Fruit fly (Drosophila melanogaster): ENCODE results near the gene CG4957.

dm6 chr2L:10301918-10302317, 33.2 kb downstream of the CG4957 start, which contains the start of gene CG13138:
- TF ChIP-seq br (GFP tag; optimal IDR thresholded peaks at IDR 0.05) (no peak), N (GFP tag; optimal IDR thresholded peaks at IDR 0.05) (no peak), Myc (optimal IDR thresholded peaks at IDR 0.05) (no peak), jim (GFP tag; optimal IDR thresholded peaks at IDR 0.05) (no peak), Sp1 (GFP tag; optimal IDR thresholded peaks at IDR 0.05) (no peak), GATAd (GFP tag; optimal IDR thresholded peaks at IDR 0.05) (no peak)

All from whole organism, wandering third instar larva.